Fruit fly (Drosophila melanogaster): ENCODE data around the gene CG4669.

Gene CG4669

dm6 chr3L:5247923-5248821, 13.9 kb downstream of the CG4669 start (continued):
- peak; percentile 34 for TF ChIP-seq ewg (GFP tag; optimal IDR thresholded peaks at IDR 0.05)
- TF ChIP-seq CG10979 (tag; optimal IDR thresholded peaks at IDR 0.05): peak; percentile 47
- no peak for TF ChIP-seq CG8290 (GFP tag; optimal IDR thresholded peaks at IDR 0.05)
- TF ChIP-seq CG8290 (tag; optimal IDR thresholded peaks at IDR 0.05): peak in 1 of 2 experiments; percentile 3
- TF ChIP-seq Sox100B (GFP tag; optimal IDR thresholded peaks at IDR 0.05): peak; percentile 59
- no peak for TF ChIP-seq CG15011 (GFP tag; optimal IDR thresholded peaks at IDR 0.05)
- no peak for TF ChIP-seq CG2202 (tag; optimal IDR thresholded peaks at IDR 0.05)
- TF ChIP-seq Gug (GFP tag; IDR thresholded peaks at IDR 0.05): peak; percentile 70
- peak; percentile 32 for TF ChIP-seq CG11723 (GFP tag; optimal IDR thresholded peaks at IDR 0.05)
- no peak for TF ChIP-seq CG12299 (tag; optimal IDR thresholded peaks at IDR 0.05)
- TF ChIP-seq sob (GFP tag; IDR thresholded peaks at IDR 0.05): peak; percentile 56; the same call in 1 of the 2 replicates
- TF ChIP-seq kni (GFP tag; optimal IDR thresholded peaks at IDR 0.05): no peak
- peak; percentile 44; the same call in 2 of the 3 replicates for TF ChIP-seq row (GFP tag; IDR thresholded peaks at IDR 0.05)
- peak; percentile 29 for TF ChIP-seq CG32767 (GFP tag; IDR thresholded peaks at IDR 0.05)
- TF ChIP-seq CG14860 (GFP tag; IDR thresholded peaks at IDR 0.05; ENCODE audit: partially characterized antibody): no peak
- TF ChIP-seq CG31365 (tag; optimal IDR thresholded peaks at IDR 0.05): no peak
- no peak for TF ChIP-seq CG10959 (GFP tag; IDR thresholded peaks at IDR 0.05)
- TF ChIP-seq CG1233 (GFP tag; optimal IDR thresholded peaks at IDR 0.05): peak; percentile 4
- no peak for TF ChIP-seq CrebB (tag; optimal IDR thresholded peaks at IDR 0.05)
- no peak for TF ChIP-seq knrl (GFP tag; IDR thresholded peaks at IDR 0.05; ENCODE audit: partially characterized antibody)
- TF ChIP-seq Dll (GFP tag; IDR thresholded peaks at IDR 0.05; ENCODE audit: partially characterized antibody): no peak
- TF ChIP-seq HHEX (GFP tag; optimal IDR thresholded peaks at IDR 0.05): peak; percentile 61
- peak; percentile 64 for TF ChIP-seq klu (GFP tag; IDR thresholded peaks at IDR 0.05)
- TF ChIP-seq crc (GFP tag; optimal IDR thresholded peaks at IDR 0.05): peak; percentile 12
- TF ChIP-seq sisA (GFP tag; IDR thresholded peaks at IDR 0.05): peak; percentile 68
- TF ChIP-seq abd-A (tag; optimal IDR thresholded peaks at IDR 0.05): no peak
- TF ChIP-seq rib (GFP tag; IDR thresholded peaks at IDR 0.05): no peak
- no peak for TF ChIP-seq mld (GFP tag; IDR thresholded peaks at IDR 0.05; ENCODE audit: partially characterized antibody)
- peak; percentile 27 for TF ChIP-seq vfl (GFP tag; optimal IDR thresholded peaks at IDR 0.05)
- peak; percentile 47 for TF ChIP-seq CG12942 (GFP tag; optimal IDR thresholded peaks at IDR 0.05)
- no peak for TF ChIP-seq luna (GFP tag; optimal IDR thresholded peaks at IDR 0.05)
- peak; percentile 0 for TF ChIP-seq CG17186 (GFP tag; optimal IDR thresholded peaks at IDR 0.05)
- TF ChIP-seq CG16813 (GFP tag; IDR thresholded peaks at IDR 0.05; ENCODE audit: partially characterized antibody): no peak
- peak; percentile 61 for TF ChIP-seq CG13424 (tag; optimal IDR thresholded peaks at IDR 0.05)
- peak; percentile 58 for TF ChIP-seq Antp (GFP tag; optimal IDR thresholded peaks at IDR 0.05)
- TF ChIP-seq CG6689 (GFP tag; IDR thresholded peaks at IDR 0.05): peak; percentile 80
- TF ChIP-seq Poxn (GFP tag; IDR thresholded peaks at IDR 0.05): peak; percentile 4; the same call in 1 of the 2 replicates
- peak; percentile 40 for TF ChIP-seq tin (GFP tag; optimal IDR thresholded peaks at IDR 0.05)
- peak; percentile 5 for TF ChIP-seq Blimp-1 (GFP tag; optimal IDR thresholded peaks at IDR 0.05)
- TF ChIP-seq CG18262 (tag; optimal IDR thresholded peaks at IDR 0.05): peak; percentile 72
- peak; percentile 72 for TF ChIP-seq Oli (tag; optimal IDR thresholded peaks at IDR 0.05)
- TF ChIP-seq H15 (GFP tag; IDR thresholded peaks at IDR 0.05): peak; percentile 72; the same call in 2 of the 3 replicates
- TF ChIP-seq mam (GFP tag; optimal IDR thresholded peaks at IDR 0.05): peak; percentile 66
- TF ChIP-seq CG14441 (GFP tag; IDR thresholded peaks at IDR 0.05): peak; percentile 76
- no peak for TF ChIP-seq Elba2 (GFP tag; optimal IDR thresholded peaks at IDR 0.05)
- peak; percentile 50 for TF ChIP-seq NfI (GFP tag; optimal IDR thresholded peaks at IDR 0.05)
- TF ChIP-seq CG7745 (tag; optimal IDR thresholded peaks at IDR 0.05): no peak
- TF ChIP-seq CG1603 (tag; optimal IDR thresholded peaks at IDR 0.05): peak; percentile 33

Data from whole organism, embryonic.